Worm (Caenorhabditis elegans) whole organism, L2 larva: ENCODE results near the gene C16D9.8.

ENCODE experiments used
- C34F6.9 ChIP-seq: fragments of 150-350 bp; optimal IDR thresholded peaks from 2 replicates; lab custom pipeline; 2014; ENCODE audit warnings: missing biosample characterization, missing genetic modification characterization
- F13H6.1 ChIP-seq: sonication (generic microtip); optimal IDR thresholded peaks from 2 replicates; lab custom pipeline; 2016; ENCODE audit warnings: missing genetic modification characterization, missing compliant biosample characterization
- R02D3.7 ChIP-seq: fragments of 150-350 bp; optimal IDR thresholded peaks from 2 replicates; lab custom pipeline; 2014; ENCODE audit warnings: missing biosample characterization, missing genetic modification characterization
- Y55F3AM.14 ChIP-seq: fragments of 200-800 bp; sonication (Bioruptor generic); optimal IDR thresholded peaks from 2 replicates; lab custom pipeline; 2018; ENCODE audit warnings: mild to moderate bottlenecking, missing genetic modification characterization, missing compliant biosample characterization
- ZK546.5 ChIP-seq: sonication (generic microtip); optimal IDR thresholded peaks from 2 replicates; lab custom pipeline; 2017; ENCODE audit warnings: missing biosample characterization, missing genetic modification characterization
- alr-1 ChIP-seq: fragments of 150-350 bp; optimal IDR thresholded peaks from 2 replicates; lab custom pipeline; 2014; ENCODE audit warnings: missing biosample characterization, missing genetic modification characterization
- aly-2 ChIP-seq: fragments of 150-350 bp; optimal IDR thresholded peaks from 2 replicates; lab custom pipeline; 2014; ENCODE audit warnings: missing biosample characterization, missing genetic modification characterization
- blmp-1 ChIP-seq: sonication (generic microtip); optimal IDR thresholded peaks from 2 replicates; lab custom pipeline; 2017; ENCODE audit warnings: missing genetic modification characterization, mild to moderate bottlenecking, missing compliant biosample characterization, antibody characterized with exemption, moderate library complexity; ENCODE audit not compliant: insufficient read depth
- ceh-16 ChIP-seq: fragments of 150-350 bp; optimal IDR thresholded peaks from 2 replicates; lab custom pipeline; 2014; ENCODE audit warnings: missing biosample characterization, missing genetic modification characterization
- ceh-82 ChIP-seq: fragments of 150-350 bp; optimal IDR thresholded peaks from 2 replicates; lab custom pipeline; 2014; ENCODE audit warnings: missing biosample characterization, missing genetic modification characterization
- crh-2 ChIP-seq: sonication (generic microtip); optimal IDR thresholded peaks from 2 replicates; lab custom pipeline; 2017; ENCODE audit warnings: missing biosample characterization, missing genetic modification characterization
- dmd-4 ChIP-seq: sonication (generic microtip); optimal IDR thresholded peaks from 2 replicates; lab custom pipeline; 2017; ENCODE audit warnings: missing biosample characterization, missing genetic modification characterization
- egl-27 ChIP-seq: sonication (generic microtip); optimal IDR thresholded peaks from 3 replicates; lab custom pipeline; 2017; ENCODE audit warnings: missing biosample characterization, missing genetic modification reagents, missing genetic modification characterization
- elt-3 ChIP-seq: sonication (generic microtip); optimal IDR thresholded peaks from 2 replicates; lab custom pipeline; 2017; ENCODE audit warnings: missing biosample characterization, missing genetic modification characterization
- fos-1 ChIP-seq: fragments of 150-350 bp; optimal IDR thresholded peaks from 2 replicates; lab custom pipeline; 2014; ENCODE audit warnings: missing biosample characterization, missing genetic modification characterization
- gmeb-1 ChIP-seq: fragments of 150-350 bp; optimal IDR thresholded peaks from 2 replicates; lab custom pipeline; 2014; ENCODE audit warnings: missing biosample characterization, missing genetic modification characterization
- lin-11 ChIP-seq: fragments of 150-350 bp; sonication (generic microtip); optimal IDR thresholded peaks from 2 replicates; lab custom pipeline; 2014; ENCODE audit warnings: missing biosample characterization, missing genetic modification characterization, inconsistent platforms, mixed read lengths
- lin-13 ChIP-seq: fragments of 150-350 bp; optimal IDR thresholded peaks from 2 replicates; lab custom pipeline; 2014; ENCODE audit warnings: missing biosample characterization, missing genetic modification reagents, missing genetic modification characterization
- lsy-2 ChIP-seq, 2 experiments: fragments of 150-350 bp in 1 of 2; sonication (generic microtip) in 1 of 2; optimal IDR thresholded peaks; 2 replicates each; lab custom pipeline; 2014 to 2017; ENCODE audit warnings: missing biosample characterization in 2 of 2, missing genetic modification characterization in 2 of 2
- mab-5 ChIP-seq: fragments of 150-350 bp; optimal IDR thresholded peaks from 2 replicates; lab custom pipeline; 2014; ENCODE audit warnings: missing biosample characterization, missing genetic modification characterization
- mbf-1 ChIP-seq: sonication (generic microtip); optimal IDR thresholded peaks from 2 replicates; lab custom pipeline; 2017; ENCODE audit warnings: missing biosample characterization, missing genetic modification characterization
- mdl-1 ChIP-seq, 2 experiments: fragments of 150-350 bp in 1 of 2; sonication (generic microtip) in 1 of 2; optimal IDR thresholded peaks; 2 replicates each; lab custom pipeline; 2017; ENCODE audit warnings: missing biosample characterization in 2 of 2, missing genetic modification characterization in 2 of 2
- nhr-11 ChIP-seq: fragments of 150-350 bp; optimal IDR thresholded peaks from 2 replicates; lab custom pipeline; 2014; ENCODE audit warnings: missing biosample characterization, missing genetic modification characterization
- nhr-12 ChIP-seq: fragments of 150-350 bp; optimal IDR thresholded peaks from 2 replicates; lab custom pipeline; 2014; ENCODE audit warnings: missing biosample characterization, missing genetic modification characterization
- nhr-21 ChIP-seq: fragments of 150-350 bp; optimal IDR thresholded peaks from 2 replicates; lab custom pipeline; 2014; ENCODE audit warnings: missing biosample characterization, missing genetic modification characterization
- nhr-23 ChIP-seq: fragments of 150-350 bp; optimal IDR thresholded peaks from 2 replicates; lab custom pipeline; 2014; ENCODE audit warnings: missing biosample characterization, missing genetic modification reagents, missing genetic modification characterization
- nhr-237 ChIP-seq: fragments of 150-350 bp; optimal IDR thresholded peaks from 2 replicates; lab custom pipeline; 2014; ENCODE audit warnings: missing biosample characterization, missing genetic modification characterization
- nhr-77 ChIP-seq: fragments of 150-350 bp; optimal IDR thresholded peaks from 2 replicates; lab custom pipeline; 2014; ENCODE audit warnings: missing biosample characterization, missing genetic modification characterization
- peb-1 ChIP-seq: fragments of 150-350 bp; optimal IDR thresholded peaks from 2 replicates; lab custom pipeline; 2014; ENCODE audit warnings: missing biosample characterization, missing genetic modification characterization
- sma-3 ChIP-seq: sonication (generic microtip); optimal IDR thresholded peaks from 2 replicates; lab custom pipeline; 2016; ENCODE audit warnings: missing genetic modification reagents, missing genetic modification characterization, missing compliant biosample characterization
- snpc-4 ChIP-seq: fragments of 150-350 bp; optimal IDR thresholded peaks from 2 replicates; lab custom pipeline; 2014; ENCODE audit warnings: missing biosample characterization, missing genetic modification characterization
- unc-39 ChIP-seq: fragments of 150-350 bp; optimal IDR thresholded peaks from 2 replicates; lab custom pipeline; 2014; ENCODE audit warnings: missing biosample characterization, missing genetic modification characterization
- unc-62 ChIP-seq: fragments of 150-350 bp; optimal IDR thresholded peaks from 2 replicates; lab custom pipeline; 2014; ENCODE audit warnings: missing biosample characterization, missing genetic modification reagents, missing genetic modification characterization
- zag-1 ChIP-seq: fragments of 150-350 bp; optimal IDR thresholded peaks from 2 replicates; lab custom pipeline; 2014; ENCODE audit warnings: missing biosample characterization, missing genetic modification characterization
- ztf-1 ChIP-seq: fragments of 200-800 bp; sonication (Bioruptor generic); conservative IDR thresholded peaks from 2 replicates; pipeline ENCODE4 v1.3.6; 2022; ENCODE audit warnings: missing genetic modification characterization, missing compliant biosample characterization
- ztf-11 ChIP-seq: sonication (generic microtip); optimal IDR thresholded peaks from 2 replicates; lab custom pipeline; 2017; ENCODE audit warnings: missing biosample characterization, missing genetic modification characterization
- ztf-4 ChIP-seq: fragments of 150-350 bp; optimal IDR thresholded peaks from 2 replicates; lab custom pipeline; 2014; ENCODE audit warnings: missing biosample characterization, missing genetic modification characterization

Gene C16D9.8

DNA sequence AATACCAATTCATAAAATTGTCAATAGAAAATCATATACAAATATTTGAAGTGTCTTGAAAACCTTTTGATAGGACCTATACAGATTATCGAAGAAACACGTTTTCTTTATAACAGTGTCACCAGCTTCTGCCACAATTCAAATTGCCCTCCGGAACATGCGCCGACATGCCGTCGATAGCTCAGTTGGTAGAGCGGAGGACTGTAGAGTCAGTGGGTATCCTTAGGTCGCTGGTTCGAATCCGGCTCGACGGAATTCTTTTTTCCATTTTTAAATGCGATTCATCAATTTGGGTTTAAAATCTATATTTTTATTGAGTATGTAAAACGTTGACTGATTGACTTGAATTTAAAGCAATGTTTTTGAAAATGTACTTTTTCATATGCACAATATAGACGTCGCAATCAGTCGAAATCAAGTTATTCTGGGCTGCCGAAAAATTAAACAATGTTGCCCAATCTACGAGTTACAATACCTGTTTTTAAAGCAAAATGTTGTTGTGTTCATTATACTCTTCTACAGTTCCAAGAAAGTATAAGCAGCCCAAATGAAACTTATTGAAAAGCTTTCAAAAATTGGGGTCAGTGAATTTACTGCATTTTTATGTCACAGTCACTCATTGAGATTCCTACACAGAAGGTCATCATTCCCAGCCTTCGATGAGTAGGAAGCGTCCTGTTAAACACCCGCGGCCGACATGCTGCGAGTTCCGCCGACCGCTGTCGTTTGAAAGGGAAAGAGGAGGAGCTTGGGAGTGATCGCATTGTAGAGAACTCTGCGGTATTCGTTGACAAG is 15.9 kb downstream of the C16D9.8 start (continued):
- TF ChIP-seq R02D3.7 (no peak), unc-62 (GFP tag; lab: Kevin White, UChicago) (peak; percentile 3), fos-1 (tag; lab: Kevin White, UChicago) (peak; percentile 82), mdl-1 (tag; optimal IDR thresholded peaks at IDR 0.05; lab: Kevin White, UChicago) (peak; percentile 17 to 42), ceh-16 (peak; percentile 2), aly-2 (tag; lab: Kevin White, UChicago) (no peak)
- TF ChIP-seq, all 48 proteins: peak for 24

DNA sequence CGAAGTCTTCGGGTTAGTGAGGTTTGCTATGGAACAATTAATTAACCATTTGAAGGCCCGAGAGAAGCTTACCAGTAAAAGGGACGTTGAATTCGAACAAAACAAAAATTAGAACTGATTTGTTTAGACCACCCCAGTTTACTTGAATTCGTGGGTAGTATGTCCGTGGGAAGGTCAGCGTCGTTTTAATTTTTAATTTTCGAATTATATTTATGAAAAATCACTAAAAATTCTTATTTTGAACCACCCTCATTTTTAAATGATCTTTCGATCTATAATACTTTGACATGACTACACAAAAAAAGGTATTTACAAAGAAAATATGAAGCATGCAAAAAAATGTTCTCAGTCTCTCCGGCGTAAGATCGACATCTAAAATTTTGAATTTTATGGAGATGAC is 17.9 kb downstream of the C16D9.8 start, which contains the start of gene C16D9.5:
Gene C16D9.5, minus strand, starts transcription at position 101 of the 400 bp plus-strand sequence.
- no peak for TF ChIP-seq elt-3 (tag; lab: Kevin White, UChicago)
- no peak for TF ChIP-seq unc-39 (tag; lab: Kevin White, UChicago)
- no peak for TF ChIP-seq snpc-4
- TF ChIP-seq nhr-11 (tag; lab: Kevin White, UChicago) = no peak
- no peak for TF ChIP-seq lin-11 (tag; lab: Kevin White, UChicago)
- no peak for TF ChIP-seq F13H6.1 (tag; lab: Kevin White, UChicago)
- TF ChIP-seq lin-13 = no peak
- no peak for TF ChIP-seq zag-1 (tag; lab: Kevin White, UChicago)
- TF ChIP-seq ceh-82 (tag; lab: Kevin White, UChicago) = no peak
- no peak for TF ChIP-seq C34F6.9 (tag; lab: Kevin White, UChicago)
- no peak for TF ChIP-seq egl-27 (tag; lab: Kevin White, UChicago)
- no peak for TF ChIP-seq blmp-1 (tag; lab: Kevin White, UChicago)
- no peak for TF ChIP-seq sma-3 (GFP tag; lab: Kevin White, UChicago)
- no peak for TF ChIP-seq dmd-4 (tag; lab: Kevin White, UChicago)
- TF ChIP-seq ceh-16 = no peak
- no peak for TF ChIP-seq nhr-21 (tag; lab: Kevin White, UChicago)
- no peak for TF ChIP-seq fos-1 (tag; lab: Kevin White, UChicago)

DNA sequence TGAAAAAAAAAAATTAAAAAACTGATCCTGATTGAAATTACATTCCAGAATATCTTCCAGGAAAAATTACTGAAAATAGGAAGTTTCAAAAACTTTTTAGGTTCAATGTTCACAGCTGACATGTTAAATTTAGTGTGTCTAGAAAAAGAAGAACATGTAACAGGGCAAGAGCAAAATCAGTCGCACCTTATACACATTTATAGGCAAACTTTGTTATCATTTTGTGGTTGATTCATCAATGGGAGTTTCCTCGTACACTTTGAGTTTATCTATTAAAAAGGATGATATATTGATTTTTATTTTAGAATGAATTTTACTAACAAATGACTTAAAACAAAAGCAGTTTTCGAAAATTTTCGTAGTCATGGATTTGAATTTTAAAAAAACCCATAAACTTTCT is 20.2 kb downstream of the C16D9.8 start:
- TF ChIP-seq fos-1 (tag; lab: Kevin White, UChicago) = peak; percentile 73
- no peak for TF ChIP-seq F13H6.1 (tag; lab: Kevin White, UChicago)

DNA sequence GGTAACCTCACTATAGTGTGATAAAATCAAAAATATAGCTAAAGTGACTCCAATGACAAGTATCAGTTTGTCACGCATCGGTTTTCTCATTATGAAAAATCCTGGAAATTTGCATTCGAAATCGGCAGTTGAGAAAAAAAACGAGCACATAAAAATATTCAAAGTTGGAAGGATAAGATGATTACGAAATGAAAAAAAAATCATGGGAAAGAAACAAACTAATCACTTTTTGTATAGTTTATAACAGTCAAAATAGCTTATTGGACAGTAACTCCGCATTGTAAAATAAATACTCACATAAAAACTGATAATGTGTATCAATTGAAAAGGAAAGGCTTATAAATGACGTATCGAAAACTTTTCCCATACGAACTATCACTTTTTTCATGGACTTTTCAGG is 20.6 kb downstream of the C16D9.8 start, which contains the start of gene C16D9.4:
Gene C16D9.4, minus strand, starts transcription at position 101 of the 400 bp plus-strand sequence.
- no peak for TF ChIP-seq unc-39 (tag; lab: Kevin White, UChicago)
- TF ChIP-seq snpc-4 = no peak

DNA sequence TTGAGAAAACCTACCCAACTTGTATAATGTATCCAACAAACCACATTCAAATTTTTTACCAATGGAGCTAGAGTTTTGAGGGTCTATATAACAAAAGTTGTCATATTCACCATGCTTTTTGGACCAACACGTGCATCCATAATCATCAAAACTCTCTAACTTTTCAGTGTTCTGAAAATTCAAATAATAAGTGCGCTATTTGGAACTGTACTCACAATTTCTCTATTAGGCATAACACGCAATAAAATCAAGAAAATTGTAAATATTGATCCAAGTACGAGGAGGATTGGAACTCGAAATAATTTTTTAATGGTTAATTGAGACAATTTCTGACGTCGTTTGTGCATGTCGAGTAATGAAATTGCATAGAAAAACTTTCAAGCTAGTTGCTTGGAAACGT is 23.4 kb downstream of the C16D9.8 start, which contains the start of gene C16D9.3:
Gene C16D9.3, minus strand, starts transcription at position 101 of the 400 bp plus-strand sequence.
- no peak for TF ChIP-seq unc-62 (GFP tag; lab: Kevin White, UChicago)
- no peak for TF ChIP-seq ztf-11

DNA sequence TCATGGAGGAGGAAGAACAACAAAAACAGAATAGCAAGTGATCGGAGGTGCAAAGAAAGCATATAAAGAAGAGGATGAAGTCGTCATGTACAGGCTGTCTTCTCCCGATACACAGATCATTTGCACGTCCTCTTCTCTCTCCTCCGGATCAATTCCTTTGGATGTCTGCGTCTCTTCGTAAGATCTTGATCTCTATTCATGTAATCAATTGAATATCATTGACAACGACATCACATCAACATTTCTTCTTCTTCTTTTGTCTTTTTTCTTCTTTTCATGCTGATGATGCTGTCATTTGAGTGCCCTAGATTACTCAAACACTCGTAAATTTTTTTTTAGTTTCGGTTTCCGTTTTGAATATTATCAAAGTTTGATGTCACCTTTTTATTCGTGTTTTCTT is 25.1 kb downstream of the C16D9.8 start, which contains the start of gene rol-3:
Gene rol-3, minus strand, starts transcription at position 120 of the 400 bp plus-strand sequence.
- TF ChIP-seq fos-1 (tag; lab: Kevin White, UChicago) (peak; percentile 26), sma-3 (GFP tag; lab: Kevin White, UChicago) (peak; percentile 3), nhr-21 (tag; lab: Kevin White, UChicago) (peak; percentile 60), lsy-2 (tag; optimal IDR thresholded peaks at IDR 0.05; lab: Kevin White, UChicago) (peak in 1 of 2 experiments; percentile 44), nhr-77 (tag; lab: Kevin White, UChicago) (no peak)

DNA sequence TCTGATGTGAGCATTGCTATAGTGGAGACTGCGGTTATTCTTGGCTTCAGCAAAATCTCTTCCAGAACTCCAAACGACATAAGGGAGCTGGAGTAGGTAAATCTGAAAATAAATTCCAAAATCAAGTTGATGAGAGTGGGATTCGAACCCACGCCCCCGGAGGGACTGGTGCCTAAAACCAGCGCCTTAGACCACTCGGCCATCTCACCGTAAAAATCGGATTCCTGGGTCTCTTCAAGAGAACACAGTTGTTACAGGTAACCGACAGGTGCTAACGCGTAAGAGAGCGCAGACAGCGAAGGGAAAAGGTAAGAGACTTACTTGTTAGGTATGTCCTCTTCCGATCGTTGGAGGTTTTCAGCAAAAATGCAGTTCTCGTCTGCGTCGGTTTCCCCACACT is 28.0 kb downstream of the C16D9.8 start:
- TF ChIP-seq alr-1 (tag; lab: Kevin White, UChicago) = no peak
- TF ChIP-seq crh-2 (tag; lab: Kevin White, UChicago) = peak; percentile 48
- TF ChIP-seq mbf-1 = no peak
- peak; percentile 6 for TF ChIP-seq C34F6.9 (tag; lab: Kevin White, UChicago)
- no peak for TF ChIP-seq ztf-11
- TF ChIP-seq sma-3 (GFP tag; lab: Kevin White, UChicago) = peak; percentile 54
- no peak for TF ChIP-seq nhr-12 (tag; lab: Kevin White, UChicago)
- no peak for TF ChIP-seq peb-1 (tag; lab: Kevin White, UChicago)
- no peak for TF ChIP-seq nhr-11 (tag; lab: Kevin White, UChicago)
- no peak for TF ChIP-seq fos-1 (tag; lab: Kevin White, UChicago)
- TF ChIP-seq gmeb-1 (tag; lab: Kevin White, UChicago) = peak; percentile 6
- TF ChIP-seq unc-62 (GFP tag; lab: Kevin White, UChicago) = no peak
- no peak for TF ChIP-seq elt-3 (tag; lab: Kevin White, UChicago)
- no peak for TF ChIP-seq nhr-23 (tag; lab: Kevin White, UChicago)
- no peak for TF ChIP-seq nhr-77 (tag; lab: Kevin White, UChicago)
- TF ChIP-seq ZK546.5 (tag; lab: Kevin White, UChicago) = no peak
- TF ChIP-seq ztf-4 = no peak
- no peak for TF ChIP-seq R02D3.7
- peak; percentile 29 for TF ChIP-seq nhr-21 (tag; lab: Kevin White, UChicago)
- no peak for TF ChIP-seq lsy-2 (tag; optimal IDR thresholded peaks at IDR 0.05; lab: Kevin White, UChicago)
- no peak for TF ChIP-seq nhr-237 (tag; lab: Kevin White, UChicago)
- TF ChIP-seq mab-5 (tag; lab: Kevin White, UChicago) = no peak
- no peak for TF ChIP-seq ztf-1
- TF ChIP-seq blmp-1 (tag; lab: Kevin White, UChicago) = no peak
- no peak for TF ChIP-seq Y55F3AM.14 (GFP tag; lab: Kevin White, UChicago)
